Worm (Caenorhabditis elegans) whole organism, young adult: ENCODE measurements around the gene srh-212.
A peak's percentile ranks its signal among the peaks of the same experiment; 100 is the strongest.

ENCODE experiments used
- F10E7.11 ChIP-seq: sonication (generic microtip); optimal IDR thresholded peaks from 2 replicates; lab custom pipeline; 2017; ENCODE audit warnings: mild to moderate bottlenecking, missing genetic modification characterization, moderate library complexity, missing compliant biosample characterization
- F33H1.4 ChIP-seq: fragments of 200-800 bp; sonication (Bioruptor generic); IDR thresholded peaks from 2 replicates; pipeline ENCODE4 v1.3.6; 2022; ENCODE audit warnings: missing genetic modification reagents, missing genetic modification characterization, missing compliant biosample characterization
- F39B2.1 ChIP-seq: fragments of 200-800 bp; sonication (Bioruptor generic); IDR thresholded peaks from 2 replicates; pipeline ENCODE4 v1.3.6; 2022; ENCODE audit warnings: missing genetic modification reagents, missing genetic modification characterization, missing compliant biosample characterization
- F52B5.7 ChIP-seq: sonication (generic microtip); optimal IDR thresholded peaks from 2 replicates; lab custom pipeline; 2016; ENCODE audit warnings: mild to moderate bottlenecking, missing genetic modification characterization, missing compliant biosample characterization
- Y56A3A.18 ChIP-seq: fragments of 200-800 bp; sonication (Bioruptor generic); IDR thresholded peaks from 2 replicates; pipeline ENCODE4 v1.3.6; 2022; ENCODE audit warnings: missing genetic modification reagents, missing genetic modification characterization, missing compliant biosample characterization
- akir-1 ChIP-seq: fragments of 200-800 bp; sonication (Bioruptor generic); optimal IDR thresholded peaks from 2 replicates; lab custom pipeline; 2018; ENCODE audit warnings: mild to moderate bottlenecking, missing genetic modification characterization, moderate library complexity, missing compliant biosample characterization
- aptf-2 ChIP-seq: fragments of 200-800 bp; sonication (Bioruptor generic); conservative IDR thresholded peaks from 2 replicates; pipeline ENCODE4 v1.3.6; 2022; ENCODE audit warnings: missing genetic modification reagents, missing genetic modification characterization, missing compliant biosample characterization
- attf-5 ChIP-seq: fragments of 200-800 bp; sonication (Bioruptor generic); optimal IDR thresholded peaks from 2 replicates; lab custom pipeline; 2018; ENCODE audit warnings: mild to moderate bottlenecking, missing genetic modification characterization, missing compliant biosample characterization
- attf-6 ChIP-seq: fragments of 200-800 bp; sonication (Bioruptor generic); IDR thresholded peaks from 2 replicates; pipeline ENCODE4 v1.3.6; 2022; ENCODE audit warnings: missing genetic modification reagents, missing genetic modification characterization, missing compliant biosample characterization
- bed-1 ChIP-seq: fragments of 200-800 bp; sonication (Bioruptor generic); IDR thresholded peaks from 2 replicates; pipeline ENCODE4 v1.3.6; 2022; ENCODE audit warnings: missing genetic modification reagents, missing genetic modification characterization, missing compliant biosample characterization
- ccch-3 ChIP-seq: fragments of 200-800 bp; sonication (Bioruptor generic); optimal IDR thresholded peaks from 2 replicates; lab custom pipeline; 2018; ENCODE audit warnings: mild to moderate bottlenecking, missing genetic modification characterization, missing compliant biosample characterization
- cebp-1 ChIP-seq, 2 experiments: fragments of 200-800 bp in 1 of 2; sonication (Bioruptor generic) in 1 of 2; sonication (generic microtip) in 1 of 2; IDR thresholded peaks in 1 of 2; optimal IDR thresholded peaks in 1 of 2; 2 replicates each; pipeline versions ENCODE4 v1.3.6 to Lab custom; 2017 to 2022; ENCODE audit warnings: missing compliant biosample characterization in 2 of 2, missing genetic modification characterization in 2 of 2, mild to moderate bottlenecking in 1 of 2, missing genetic modification reagents in 1 of 2, moderate library complexity in 1 of 2
- ceh-40 ChIP-seq: fragments of 200-800 bp; sonication (Bioruptor generic); IDR thresholded peaks from 2 replicates; pipeline ENCODE4 v1.3.6; 2022; ENCODE audit warnings: missing genetic modification characterization, missing compliant biosample characterization
- ceh-58 ChIP-seq: fragments of 200-800 bp; sonication (Bioruptor generic); IDR thresholded peaks from 2 replicates; pipeline ENCODE4 v1.3.6; 2022; ENCODE audit warnings: missing genetic modification characterization, missing compliant biosample characterization
- ceh-91 ChIP-seq: fragments of 200-800 bp; sonication (Bioruptor generic); IDR thresholded peaks from 2 replicates; pipeline ENCODE4 v1.3.6; 2022; ENCODE audit warnings: missing genetic modification reagents, missing genetic modification characterization, missing compliant biosample characterization
- egl-18 ChIP-seq: fragments of 200-800 bp; sonication (Bioruptor generic); IDR thresholded peaks from 2 replicates; pipeline ENCODE4 v1.3.6; 2022; ENCODE audit warnings: missing genetic modification reagents, missing genetic modification characterization, missing compliant biosample characterization
- egl-44 ChIP-seq: fragments of 200-800 bp; sonication (Bioruptor generic); IDR thresholded peaks from 2 replicates; pipeline ENCODE4 v1.3.6; 2022; ENCODE audit warnings: missing genetic modification reagents, missing genetic modification characterization, missing compliant biosample characterization
- egrh-3 ChIP-seq: fragments of 200-800 bp; sonication (Bioruptor generic); IDR thresholded peaks from 2 replicates; pipeline ENCODE4 v1.3.6; 2022; ENCODE audit warnings: missing genetic modification reagents, missing genetic modification characterization, missing compliant biosample characterization
- gei-17 ChIP-seq: fragments of 200-800 bp; sonication (Bioruptor generic); optimal IDR thresholded peaks from 2 replicates; lab custom pipeline; 2018; ENCODE audit warnings: mild to moderate bottlenecking, missing genetic modification characterization, missing compliant biosample characterization
- him-1 ChIP-seq: sonication (generic microtip); optimal IDR thresholded peaks from 2 replicates; lab custom pipeline; 2016; ENCODE audit warnings: missing genotype, missing genetic modification reagents, missing genetic modification characterization, missing compliant biosample characterization
- hmg-20 ChIP-seq: fragments of 200-800 bp; sonication (Bioruptor generic); IDR thresholded peaks from 2 replicates; pipeline ENCODE4 v1.3.6; 2022; ENCODE audit warnings: missing genetic modification reagents, missing genetic modification characterization, missing compliant biosample characterization
- hsf-1 ChIP-seq: fragments of 200-800 bp; sonication (Bioruptor generic); IDR thresholded peaks from 2 replicates; pipeline ENCODE4 v1.3.6; 2022; ENCODE audit warnings: missing genetic modification reagents, missing genetic modification characterization, missing compliant biosample characterization
- lag-1 ChIP-seq: fragments of 200-800 bp; sonication (Bioruptor generic); IDR thresholded peaks from 2 replicates; pipeline ENCODE4 v1.3.6; 2022; ENCODE audit warnings: missing genetic modification reagents, missing genetic modification characterization, missing compliant biosample characterization
- let-526 ChIP-seq: fragments of 200-800 bp; sonication (Bioruptor generic); IDR thresholded peaks from 2 replicates; pipeline ENCODE4 v1.3.6; 2022; ENCODE audit warnings: missing genetic modification reagents, missing genetic modification characterization, missing compliant biosample characterization
- lir-1 ChIP-seq: fragments of 200-800 bp; sonication (Bioruptor generic); conservative IDR thresholded peaks from 2 replicates; pipeline ENCODE4 v1.3.6; 2022; ENCODE audit warnings: missing genetic modification reagents, missing genetic modification characterization, missing compliant biosample characterization
- madf-10 ChIP-seq: sonication (generic microtip); optimal IDR thresholded peaks from 2 replicates; lab custom pipeline; 2016; ENCODE audit warnings: mild to moderate bottlenecking, missing genetic modification characterization, missing compliant biosample characterization
- madf-3 ChIP-seq: fragments of 200-800 bp; sonication (Bioruptor generic); IDR thresholded peaks from 2 replicates; pipeline ENCODE4 v1.3.6; 2022; ENCODE audit warnings: missing genetic modification reagents, missing genetic modification characterization, missing compliant biosample characterization
- madf-6 ChIP-seq: fragments of 200-800 bp; sonication (Bioruptor generic); IDR thresholded peaks from 2 replicates; pipeline ENCODE4 v1.3.6; 2022; ENCODE audit warnings: missing genetic modification reagents, missing genetic modification characterization, missing compliant biosample characterization
- mcd-1 ChIP-seq: fragments of 200-800 bp; sonication (Bioruptor generic); IDR thresholded peaks from 2 replicates; pipeline ENCODE4 v1.3.6; 2022; ENCODE audit warnings: missing genetic modification reagents, missing genetic modification characterization, missing compliant biosample characterization
- mes-4 ChIP-seq: sonication (generic microtip); optimal IDR thresholded peaks from 2 replicates; lab custom pipeline; 2016; ENCODE audit warnings: missing genotype, missing genetic modification characterization, missing compliant biosample characterization
- mxl-1 ChIP-seq: sonication (generic microtip); optimal IDR thresholded peaks from 2 replicates; lab custom pipeline; 2016; ENCODE audit warnings: missing genetic modification characterization, missing compliant biosample characterization
- nhr-80 ChIP-seq: sonication (generic microtip); optimal IDR thresholded peaks from 2 replicates; lab custom pipeline; 2016; ENCODE audit warnings: missing genetic modification characterization, missing compliant biosample characterization
- pha-4 ChIP-seq: fragments of 150-350 bp; sonication (generic microtip); optimal IDR thresholded peaks from 2 replicates; lab custom pipeline; 2014; ENCODE audit warnings: missing biosample characterization, missing genetic modification reagents, missing genetic modification characterization
- rcor-1 ChIP-seq: fragments of 200-800 bp; sonication (Bioruptor generic); IDR thresholded peaks from 2 replicates; pipeline ENCODE4 v1.3.6; 2022; ENCODE audit warnings: missing genetic modification reagents, missing genetic modification characterization, missing compliant biosample characterization
- repo-1 ChIP-seq: sonication (generic microtip); optimal IDR thresholded peaks from 2 replicates; lab custom pipeline; 2017; ENCODE audit warnings: mild to moderate bottlenecking, missing genetic modification characterization, missing compliant biosample characterization
- sdz-38 ChIP-seq: sonication (generic microtip); optimal IDR thresholded peaks from 2 replicates; lab custom pipeline; 2016; ENCODE audit warnings: missing genotype, missing genetic modification characterization, missing compliant biosample characterization
- snpc-1.1 ChIP-seq: sonication (generic microtip); optimal IDR thresholded peaks from 2 replicates; lab custom pipeline; 2017; ENCODE audit warnings: missing genetic modification characterization, mild to moderate bottlenecking, missing compliant biosample characterization, antibody characterized with exemption, moderate library complexity, missing genotype, missing genetic modification reagents; ENCODE audit not compliant: insufficient read depth
- snpc-1.3 ChIP-seq: sonication (generic microtip); optimal IDR thresholded peaks from 2 replicates; lab custom pipeline; 2017; ENCODE audit warnings: missing genetic modification characterization, mild to moderate bottlenecking, missing compliant biosample characterization, antibody characterized with exemption, moderate library complexity, missing genotype, missing genetic modification reagents; ENCODE audit not compliant: insufficient read depth
- tlf-1 ChIP-seq: fragments of 200-800 bp; sonication (Bioruptor generic); optimal IDR thresholded peaks from 2 replicates; lab custom pipeline; 2018; ENCODE audit warnings: mild to moderate bottlenecking, missing genetic modification characterization, missing compliant biosample characterization
- zfh-2 ChIP-seq: fragments of 200-800 bp; sonication (Bioruptor generic); conservative IDR thresholded peaks from 2 replicates; pipeline ENCODE4 v1.3.6; 2022; ENCODE audit warnings: missing genetic modification reagents, missing genetic modification characterization, missing compliant biosample characterization
- zim-3 ChIP-seq: sonication (generic microtip); optimal IDR thresholded peaks from 2 replicates; lab custom pipeline; 2017; ENCODE audit warnings: mild to moderate bottlenecking, missing genetic modification characterization, moderate library complexity, missing compliant biosample characterization
- ztf-18 ChIP-seq: sonication (generic microtip); optimal IDR thresholded peaks from 2 replicates; lab custom pipeline; 2016; ENCODE audit warnings: missing genotype, mild to moderate bottlenecking, missing genetic modification characterization, missing compliant biosample characterization
- ztf-28 ChIP-seq: fragments of 200-800 bp; sonication (Bioruptor generic); IDR thresholded peaks from 2 replicates; pipeline ENCODE4 v1.3.6; 2022; ENCODE audit warnings: missing genetic modification reagents, missing genetic modification characterization, missing compliant biosample characterization
- ztf-3 ChIP-seq: fragments of 200-800 bp; sonication (Bioruptor generic); optimal IDR thresholded peaks from 2 replicates; lab custom pipeline; 2018; ENCODE audit warnings: mild to moderate bottlenecking, missing genetic modification characterization, missing compliant biosample characterization

The srh-212 gene

ce11 chrV:3581643-3582042 is 15.3 kb downstream of the srh-212 start:
- TF ChIP-seq madf-10 (tag; lab: Kevin White, UChicago), result no peak
- TF ChIP-seq ztf-3 (GFP tag; lab: Kevin White, UChicago), result no peak
- TF ChIP-seq snpc-1.1 (tag; lab: Kevin White, UChicago), result no peak
- TF ChIP-seq zfh-2 (GFP tag; lab: Robert Waterston, UW), result peak; percentile 65
- no peak for TF ChIP-seq gei-17 (GFP tag; lab: Kevin White, UChicago)
- no peak for TF ChIP-seq hsf-1
- TF ChIP-seq F52B5.7 (tag; lab: Kevin White, UChicago), result no peak
- 0 out of 2 replicates have a peak, but pooled peaks have one; percentile 5 for TF ChIP-seq lag-1 (GFP tag; lab: Robert Waterston, UW)
- no peak for TF ChIP-seq F33H1.4 (GFP tag; lab: Robert Waterston, UW)
- TF ChIP-seq egrh-3 (GFP tag; lab: Robert Waterston, UW), result peak; percentile 6; the same call in 1 of the 2 replicates
- TF ChIP-seq egl-44 (GFP tag; lab: Robert Waterston, UW), result no peak

- TF ChIP-seq gei-17 (GFP tag; lab: Kevin White, UChicago) (no peak), ccch-3 (GFP tag; lab: Kevin White, UChicago) (no peak), lir-1 (GFP tag; lab: Robert Waterston, UW) (no peak), ceh-40 (GFP tag; lab: Robert Waterston, UW) (no peak), aptf-2 (GFP tag; lab: Robert Waterston, UW) (no peak), attf-5 (peak; percentile 2), let-526 (GFP tag; lab: Robert Waterston, UW) (no peak)
Measured at ce11 chrV:3581034-3581433, 15.9 kb downstream of the srh-212 start.

- TF ChIP-seq him-1 (tag; lab: Kevin White, UChicago) (no peak), gei-17 (GFP tag; lab: Kevin White, UChicago) (no peak), snpc-1.3 (tag; lab: Kevin White, UChicago) (no peak), zim-3 (tag; lab: Kevin White, UChicago) (no peak), F39B2.1 (GFP tag; lab: Robert Waterston, UW) (no peak), ztf-28 (GFP tag; lab: Robert Waterston, UW) (no peak), madf-3 (GFP tag; lab: Robert Waterston, UW) (0 out of 2 replicates have a peak, but pooled peaks have one; percentile 9), ceh-91 (GFP tag; lab: Robert Waterston, UW) (no peak), Y56A3A.18 (peak; percentile 23; the same call in 1 of the 2 replicates), ztf-18 (tag; lab: Kevin White, UChicago) (no peak), mxl-1 (tag; lab: Kevin White, UChicago) (no peak), ceh-58 (no peak), akir-1 (GFP tag; lab: Kevin White, UChicago) (no peak)
- TF ChIP-seq, all 124 proteins: peak for 2
Measured at ce11 chrV:3580385-3580784, 16.6 kb downstream of the srh-212 start.

- TF ChIP-seq nhr-80 (peak; percentile 58), repo-1 (tag; lab: Kevin White, UChicago) (no peak), F10E7.11 (tag; lab: Kevin White, UChicago) (no peak), hmg-20 (GFP tag; lab: Robert Waterston, UW) (no peak), mes-4 (tag; lab: Kevin White, UChicago) (no peak), madf-6 (no peak; the same call in 1 of the 2 replicates), rcor-1 (peak; percentile 24; the same call in 1 of the 2 replicates), cebp-1 (GFP tag; IDR thresholded peaks at IDR 0.05; lab: Robert Waterston, UW) (no peak), cebp-1 (tag; optimal IDR thresholded peaks at IDR 0.05; lab: Kevin White, UChicago) (peak; percentile 45), ceh-91 (GFP tag; lab: Robert Waterston, UW) (no peak), pha-4 (no peak), tlf-1 (GFP tag; lab: Kevin White, UChicago) (no peak), sdz-38 (no peak), bed-1 (GFP tag; lab: Robert Waterston, UW) (no peak), mcd-1 (GFP tag; lab: Robert Waterston, UW) (no peak; the same call in 1 of the 2 replicates), attf-6 (GFP tag; lab: Robert Waterston, UW) (no peak), egl-18 (GFP tag; lab: Robert Waterston, UW) (no peak), him-1 (tag; lab: Kevin White, UChicago) (no peak)
Measured at ce11 chrV:3579795-3580194, 17.2 kb downstream of the srh-212 start.
